Worm (Caenorhabditis elegans) whole organism, L3 larva: ENCODE measurements around the gene gad-3.

ENCODE experiments used
- R02D3.7 ChIP-seq: fragments of 150-350 bp; optimal IDR thresholded peaks from 2 replicates; lab custom pipeline; 2014; ENCODE audit warnings: missing biosample characterization, missing genetic modification characterization
- aly-2 ChIP-seq: fragments of 150-350 bp; optimal IDR thresholded peaks from 2 replicates; lab custom pipeline; 2014; ENCODE audit warnings: missing biosample characterization, missing genetic modification characterization
- ama-1 ChIP-seq: fragments of 150-350 bp; optimal IDR thresholded peaks from 2 replicates; lab custom pipeline; 2018
- ceh-28 ChIP-seq: fragments of 150-350 bp; optimal IDR thresholded peaks from 2 replicates; lab custom pipeline; 2014; ENCODE audit warnings: missing biosample characterization, missing genetic modification reagents, missing genetic modification characterization
- ceh-82 ChIP-seq: fragments of 150-350 bp; optimal IDR thresholded peaks from 2 replicates; lab custom pipeline; 2014; ENCODE audit warnings: missing biosample characterization, missing genetic modification characterization
- ceh-9 ChIP-seq: sonication (generic microtip); optimal IDR thresholded peaks from 2 replicates; lab custom pipeline; 2018; ENCODE audit warnings: missing biosample characterization, missing genetic modification characterization
- daf-12 ChIP-seq: fragments of 150-350 bp; optimal IDR thresholded peaks from 2 replicates; lab custom pipeline; 2014; ENCODE audit warnings: missing biosample characterization, missing genetic modification reagents, missing genetic modification characterization
- egl-27 ChIP-seq: sonication (generic microtip); optimal IDR thresholded peaks from 4 replicates; lab custom pipeline; 2017; ENCODE audit warnings: missing biosample characterization, missing genetic modification reagents, missing genetic modification characterization
- egl-5 ChIP-seq: fragments of 150-350 bp; optimal IDR thresholded peaks from 2 replicates; lab custom pipeline; 2017; ENCODE audit warnings: missing biosample characterization, missing genetic modification reagents, missing genetic modification characterization, inconsistent platforms
- elt-1 ChIP-seq: fragments of 150-350 bp; optimal IDR thresholded peaks from 2 replicates; lab custom pipeline; 2014; ENCODE audit warnings: missing biosample characterization, missing genetic modification characterization
- elt-3 ChIP-seq, 3 experiments: fragments of 150-350 bp in 1 of 3; sonication (generic microtip) in 2 of 3; optimal IDR thresholded peaks; 2 replicates in 2 of 3; 4 replicates in 1 of 3; lab custom pipeline; 2014 to 2017; ENCODE audit warnings: missing biosample characterization in 3 of 3, missing genetic modification characterization in 3 of 3
- eor-1 ChIP-seq, 2 experiments: fragments of 150-350 bp; optimal IDR thresholded peaks; 2 replicates each; lab custom pipeline; 2014 to 2018; ENCODE audit warnings: missing biosample characterization in 2 of 2, missing genetic modification characterization in 2 of 2
- fkh-10 ChIP-seq: sonication (generic microtip); optimal IDR thresholded peaks from 2 replicates; lab custom pipeline; 2017; ENCODE audit warnings: missing biosample characterization, missing genetic modification reagents, missing genetic modification characterization
- fkh-2 ChIP-seq: fragments of 150-350 bp; optimal IDR thresholded peaks from 2 replicates; lab custom pipeline; 2014; ENCODE audit warnings: missing biosample characterization, missing genetic modification reagents, missing genetic modification characterization
- fos-1 ChIP-seq: fragments of 150-350 bp; optimal IDR thresholded peaks from 2 replicates; lab custom pipeline; 2014; ENCODE audit warnings: missing biosample characterization, missing genetic modification characterization
- hmg-11 ChIP-seq: sonication (generic microtip); optimal IDR thresholded peaks from 2 replicates; lab custom pipeline; 2016; ENCODE audit warnings: missing genetic modification characterization, missing compliant biosample characterization
- jun-1 ChIP-seq: fragments of 150-350 bp; optimal IDR thresholded peaks from 2 replicates; lab custom pipeline; 2014; ENCODE audit warnings: missing biosample characterization, missing genetic modification reagents, missing genetic modification characterization
- lin-15B ChIP-seq: fragments of 150-350 bp; optimal IDR thresholded peaks from 2 replicates; lab custom pipeline; 2014; ENCODE audit warnings: missing biosample characterization, missing genetic modification characterization
- lin-39 ChIP-seq: fragments of 150-350 bp; optimal IDR thresholded peaks from 2 replicates; lab custom pipeline; 2018; ENCODE audit warnings: missing biosample characterization, missing genetic modification reagents, missing genetic modification characterization
- mml-1 ChIP-seq: fragments of 150-350 bp; sonication (generic microtip); optimal IDR thresholded peaks from 3 replicates; lab custom pipeline; 2014; ENCODE audit warnings: missing biosample characterization, missing genetic modification characterization
- nfya-1 ChIP-seq: sonication (generic microtip); optimal IDR thresholded peaks from 2 replicates; lab custom pipeline; 2017; ENCODE audit warnings: missing genetic modification characterization, mild to moderate bottlenecking, missing compliant biosample characterization, antibody characterized with exemption, moderate library complexity; ENCODE audit not compliant: insufficient read depth
- nhr-12 ChIP-seq: fragments of 150-350 bp; optimal IDR thresholded peaks from 2 replicates; lab custom pipeline; 2014; ENCODE audit warnings: missing biosample characterization, missing genetic modification characterization
- nhr-23 ChIP-seq: fragments of 150-350 bp; optimal IDR thresholded peaks from 2 replicates; lab custom pipeline; 2014; ENCODE audit warnings: missing biosample characterization, missing genetic modification reagents, missing genetic modification characterization
- nhr-25 ChIP-seq: sonication (generic microtip); optimal IDR thresholded peaks from 2 replicates; lab custom pipeline; 2017; ENCODE audit warnings: missing biosample characterization, missing genetic modification characterization
- nhr-43 ChIP-seq: sonication (generic microtip); optimal IDR thresholded peaks from 2 replicates; lab custom pipeline; 2016; ENCODE audit warnings: mild to moderate bottlenecking, missing genetic modification characterization, missing compliant biosample characterization; ENCODE audit not compliant: poor library complexity, severe bottlenecking
- nhr-67 ChIP-seq: fragments of 150-350 bp; optimal IDR thresholded peaks from 2 replicates; lab custom pipeline; 2014; ENCODE audit warnings: missing biosample characterization, missing genetic modification characterization
- nhr-76 ChIP-seq: fragments of 150-350 bp; sonication (generic microtip); optimal IDR thresholded peaks from 5 replicates; lab custom pipeline; 2014; ENCODE audit warnings: missing biosample characterization, missing genetic modification characterization
- pha-4 ChIP-seq: fragments of 150-350 bp; optimal IDR thresholded peaks from 2 replicates; lab custom pipeline; 2014; ENCODE audit warnings: missing biosample characterization, missing genetic modification reagents, missing genetic modification characterization
- pqm-1 ChIP-seq: fragments of 150-350 bp; optimal IDR thresholded peaks from 2 replicates; lab custom pipeline; 2017; ENCODE audit warnings: missing biosample characterization, missing genetic modification characterization, inconsistent platforms
- sea-2 ChIP-seq: fragments of 150-350 bp; sonication (generic microtip); optimal IDR thresholded peaks from 4 replicates; lab custom pipeline; 2014; ENCODE audit warnings: missing biosample characterization, missing genetic modification reagents, missing genetic modification characterization
- skn-1 ChIP-seq: fragments of 150-350 bp; optimal IDR thresholded peaks from 2 replicates; lab custom pipeline; 2014; ENCODE audit warnings: missing biosample characterization, missing genetic modification characterization
- snpc-4 ChIP-seq: fragments of 150-350 bp; optimal IDR thresholded peaks from 2 replicates; lab custom pipeline; 2014; ENCODE audit warnings: missing biosample characterization, missing genetic modification characterization
- unc-39 ChIP-seq: sonication (generic microtip); optimal IDR thresholded peaks from 4 replicates; lab custom pipeline; 2017; ENCODE audit warnings: missing biosample characterization, missing genetic modification characterization
- unc-62 ChIP-seq: fragments of 150-350 bp; sonication (generic microtip); optimal IDR thresholded peaks from 4 replicates; lab custom pipeline; 2014; ENCODE audit warnings: missing biosample characterization, missing genetic modification reagents, missing genetic modification characterization
- zag-1 ChIP-seq: fragments of 150-350 bp; optimal IDR thresholded peaks from 2 replicates; lab custom pipeline; 2014; ENCODE audit warnings: missing biosample characterization, missing genetic modification characterization
- ztf-11 ChIP-seq: fragments of 150-350 bp; optimal IDR thresholded peaks from 2 replicates; lab custom pipeline; 2014; ENCODE audit warnings: missing biosample characterization, missing genetic modification characterization
- ztf-4 ChIP-seq: fragments of 150-350 bp; optimal IDR thresholded peaks from 2 replicates; lab custom pipeline; 2014; ENCODE audit warnings: missing biosample characterization, missing genetic modification characterization

gad-3 gene

DNA sequence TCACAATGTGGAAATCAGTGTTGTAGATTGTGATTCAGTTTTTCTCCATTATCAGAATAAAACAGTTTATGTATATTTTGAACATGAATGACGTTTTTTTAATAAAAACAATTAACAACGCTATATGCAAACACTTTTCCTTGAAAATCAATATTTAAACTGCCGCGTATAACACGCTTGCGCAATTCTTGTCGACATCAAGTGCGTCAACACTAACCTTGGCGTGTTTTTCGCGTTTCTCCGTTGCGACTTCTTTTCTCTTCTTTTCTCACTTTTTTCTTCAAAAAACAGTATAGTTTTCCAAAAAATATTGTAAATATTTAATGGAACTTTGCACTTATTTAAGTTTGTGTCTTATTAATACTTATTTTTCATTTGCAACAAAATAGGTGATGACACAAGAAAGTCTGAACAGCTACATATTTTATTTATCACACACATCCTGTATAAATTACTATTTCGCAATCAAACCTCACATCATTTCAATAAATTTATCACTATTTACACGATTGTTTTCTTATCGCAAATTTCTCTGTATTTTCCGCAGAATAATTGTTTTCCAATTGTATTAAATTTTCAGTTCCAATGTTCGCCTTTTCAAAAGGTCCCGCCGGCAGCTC is 2.5 kb upstream of the gad-3 start, which contains the start of gene spas-1 (continued):
- TF ChIP-seq pha-4 (tag; lab: Kevin White, UChicago) (peak; percentile 95), fkh-10 (GFP tag; lab: Kevin White, UChicago) (no peak), mml-1 (tag; lab: Kevin White, UChicago) (no peak), unc-62 (GFP tag; lab: Kevin White, UChicago) (peak; percentile 60), zag-1 (no peak), nhr-12 (tag; lab: Kevin White, UChicago) (no peak), egl-5 (tag; lab: Kevin White, UChicago) (peak; percentile 67), ceh-9 (tag; lab: Kevin White, UChicago) (no peak), ztf-4 (tag; lab: Kevin White, UChicago) (no peak), nhr-67 (no peak), nhr-25 (tag; lab: Kevin White, UChicago) (peak; percentile 84), jun-1 (tag; lab: Kevin White, UChicago) (peak; percentile 71), nhr-76 (tag; lab: Kevin White, UChicago) (no peak), unc-39 (tag; lab: Kevin White, UChicago) (no peak), lin-15B (peak; percentile 88), lin-39 (tag; lab: Kevin White, UChicago) (peak; percentile 7), skn-1 (tag; lab: Kevin White, UChicago) (no peak)

DNA sequence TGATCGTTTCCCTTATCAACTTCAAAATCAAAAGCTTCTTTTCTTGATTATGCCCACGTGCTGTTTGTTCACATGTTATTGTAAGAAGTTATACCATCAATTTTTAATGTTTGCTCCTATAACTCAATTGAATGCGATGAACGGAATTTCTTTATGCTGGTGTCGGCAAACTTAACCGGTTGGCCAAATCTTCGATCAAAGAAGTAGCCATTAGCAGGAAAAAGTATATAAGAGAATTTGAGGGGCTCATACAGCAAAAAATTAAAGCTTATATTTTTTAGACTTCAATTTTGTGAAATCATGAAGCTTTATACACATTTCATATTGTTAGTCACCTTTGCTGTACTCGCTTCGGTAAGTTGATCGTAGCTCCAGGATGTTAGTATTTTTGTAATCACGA is 984 bp upstream of the gad-3 start, which contains the start of gene pqn-16:
Gene pqn-16 (plus strand): TSS at position 301 of the 400 bp plus-strand sequence.
- TF ChIP-seq eor-1 (tag; optimal IDR thresholded peaks at IDR 0.05; lab: Kevin White, UChicago) = no peak
- TF ChIP-seq ama-1 (lab: Kevin White, UChicago) = no peak
- TF ChIP-seq snpc-4 (tag; lab: Kevin White, UChicago) = no peak
- TF ChIP-seq unc-39 (tag; lab: Kevin White, UChicago) = no peak
- no peak for TF ChIP-seq fkh-10 (GFP tag; lab: Kevin White, UChicago)
- TF ChIP-seq daf-12 (tag; lab: Kevin White, UChicago) = no peak
- no peak for TF ChIP-seq hmg-11 (tag; lab: Kevin White, UChicago)

DNA sequence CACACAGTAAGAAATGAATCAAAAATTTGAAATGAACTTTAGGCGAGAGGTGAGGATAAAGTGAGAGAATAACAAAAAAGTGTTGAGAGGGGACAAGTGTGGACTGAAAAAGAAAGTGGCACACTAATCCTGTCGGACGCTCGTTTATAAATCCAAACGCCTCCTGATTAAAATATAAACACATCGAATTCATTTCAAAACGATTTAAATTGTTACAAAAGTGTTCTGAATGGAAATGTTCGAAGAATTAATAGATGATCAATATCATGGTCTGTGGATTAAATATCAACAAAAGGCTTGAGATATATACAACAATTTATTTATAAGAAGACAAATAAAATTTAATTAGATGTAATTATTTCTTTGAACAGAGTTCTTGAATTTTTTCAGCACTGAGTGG is 4.7 kb downstream of the gad-3 start, which contains the start of gene B0222.11:
Gene B0222.11 (minus strand): TSS at position 101 of the 400 bp plus-strand sequence.
- TF ChIP-seq zag-1 (no peak), pqm-1 (tag; lab: Kevin White, UChicago) (no peak)

DNA sequence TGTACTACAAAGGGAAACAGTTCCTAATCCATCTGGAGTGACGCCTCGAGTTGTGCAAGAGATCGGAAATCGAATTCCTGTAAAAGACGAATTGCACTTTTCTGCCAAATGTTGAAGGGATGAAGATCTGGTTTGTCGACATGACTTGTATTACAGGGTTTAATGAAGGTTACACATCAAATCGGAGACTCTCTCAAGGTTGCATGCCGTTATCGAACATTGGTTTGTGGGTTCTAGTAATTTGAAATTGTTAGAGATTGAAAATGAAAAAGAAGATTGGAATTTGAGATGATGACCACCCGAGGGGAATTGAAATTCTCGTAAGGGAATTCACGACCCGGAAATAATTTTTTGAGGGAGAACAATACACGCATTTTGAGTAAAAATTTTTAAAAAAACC is 6.5 kb downstream of the gad-3 start:
- TF ChIP-seq nhr-25 (tag; lab: Kevin White, UChicago) (peak; percentile 76), elt-1 (tag; lab: Kevin White, UChicago) (peak; percentile 73), sea-2 (GFP tag; lab: Kevin White, UChicago) (no peak), nhr-23 (peak; percentile 23)
- TF ChIP-seq, all 47 proteins: peak for 3

DNA sequence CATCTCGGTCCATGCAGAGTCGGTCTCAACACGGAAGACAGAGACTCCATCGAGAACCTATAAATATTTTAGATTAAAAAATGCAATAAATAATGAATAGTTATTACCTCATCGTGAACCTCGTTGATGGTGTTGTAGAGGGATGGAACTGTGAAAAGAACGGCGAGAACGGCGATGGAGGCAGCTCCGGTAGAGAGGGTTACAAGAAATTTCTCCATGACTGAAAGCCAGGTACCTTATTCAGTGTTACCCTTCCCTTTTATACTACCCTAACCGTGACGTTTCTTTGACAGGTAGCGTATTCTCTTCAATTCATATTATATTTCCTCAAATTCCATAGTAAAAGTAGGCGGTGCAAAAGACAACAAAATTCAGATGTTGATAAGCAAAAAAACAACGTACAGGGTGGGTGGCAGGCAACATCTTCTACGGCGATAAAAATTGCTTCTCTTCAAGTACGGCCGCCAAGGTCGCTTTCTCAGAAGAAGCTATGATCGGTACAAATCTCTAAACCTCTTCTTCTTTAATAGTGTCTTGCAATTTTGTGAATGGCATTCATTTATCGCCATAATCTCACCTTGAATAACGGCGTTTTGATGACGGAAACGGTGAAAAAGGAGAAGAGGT is 7.6 kb downstream of the gad-3 start, which contains the start of gene col-10:
Gene col-10 (minus strand): TSS at position 235 of the 627 bp plus-strand sequence.
- TF ChIP-seq nhr-43 (tag; lab: Kevin White, UChicago) (peak; percentile 65), elt-1 (tag; lab: Kevin White, UChicago) (peak; percentile 56), nhr-25 (tag; lab: Kevin White, UChicago) (peak; percentile 86), ceh-9 (tag; lab: Kevin White, UChicago) (no peak), egl-27 (tag; lab: Kevin White, UChicago) (peak; percentile 15), ama-1 (lab: Kevin White, UChicago) (peak; percentile 85), sea-2 (GFP tag; lab: Kevin White, UChicago) (no peak)

DNA sequence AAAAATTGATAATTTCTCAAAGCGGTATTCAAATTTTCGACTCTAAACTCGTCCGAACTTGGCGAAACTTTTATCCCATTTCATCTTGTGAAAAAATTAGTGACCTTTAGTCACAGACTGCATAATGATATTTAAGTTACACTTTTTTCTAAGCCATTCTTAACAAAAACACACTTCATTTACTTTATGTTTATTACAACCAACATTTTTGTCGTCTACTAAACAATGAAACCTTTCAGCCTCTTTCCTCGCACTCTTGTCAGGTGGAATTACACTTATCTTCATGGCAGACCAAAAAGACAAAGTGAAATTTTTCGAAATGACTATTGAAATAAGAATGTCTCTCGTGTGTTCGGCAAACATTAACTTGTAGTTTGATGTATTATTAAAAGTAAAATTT is 8.9 kb downstream of the gad-3 start:
- TF ChIP-seq skn-1 (tag; lab: Kevin White, UChicago) (no peak), nfya-1 (tag; lab: Kevin White, UChicago) (no peak), fkh-2 (tag; lab: Kevin White, UChicago) (no peak), lin-15B (no peak), unc-39 (tag; lab: Kevin White, UChicago) (no peak), snpc-4 (tag; lab: Kevin White, UChicago) (no peak), pqm-1 (tag; lab: Kevin White, UChicago) (no peak), nhr-12 (tag; lab: Kevin White, UChicago) (no peak), eor-1 (tag; optimal IDR thresholded peaks at IDR 0.05; lab: Kevin White, UChicago) (no peak), ceh-28 (no peak), ztf-11 (tag; lab: Kevin White, UChicago) (no peak), ama-1 (lab: Kevin White, UChicago) (peak; percentile 89), nhr-76 (tag; lab: Kevin White, UChicago) (no peak), elt-3 (tag; optimal IDR thresholded peaks at IDR 0.05; lab: Kevin White, UChicago) (no peak), nhr-43 (tag; lab: Kevin White, UChicago) (peak; percentile 50), fkh-10 (GFP tag; lab: Kevin White, UChicago) (no peak), ztf-4 (tag; lab: Kevin White, UChicago) (peak; percentile 9), lin-39 (tag; lab: Kevin White, UChicago) (no peak), R02D3.7 (peak; percentile 1), unc-62 (GFP tag; lab: Kevin White, UChicago) (no peak), mml-1 (tag; lab: Kevin White, UChicago) (no peak), hmg-11 (tag; lab: Kevin White, UChicago) (no peak), nhr-67 (no peak), fos-1 (no peak), aly-2 (tag; lab: Kevin White, UChicago) (no peak), ceh-82 (tag; lab: Kevin White, UChicago) (no peak)
